Worm (Caenorhabditis elegans): Measurements from ENCODE around the gene K04F1.8.

ce11 chrV:1642768-1643167 lies 24.2 kb upstream of the K04F1.8 start:
- TF ChIP-seq lin-39 (tag; optimal IDR thresholded peaks at IDR 0.05) (no peak), nhr-28 (tag; optimal IDR thresholded peaks at IDR 0.05) (no peak), elt-2 (tag; optimal IDR thresholded peaks at IDR 0.05) (no peak), pha-4 (tag; optimal IDR thresholded peaks at IDR 0.05) (no peak), sea-2 (GFP tag; optimal IDR thresholded peaks at IDR 0.05) (no peak), unc-62 (GFP tag; optimal IDR thresholded peaks at IDR 0.05) (no peak), unc-39 (tag; optimal IDR thresholded peaks at IDR 0.05) (no peak), nhr-12 (tag; optimal IDR thresholded peaks at IDR 0.05) (no peak), ama-1 (optimal IDR thresholded peaks at IDR 0.05) (no peak), elt-1 (tag; optimal IDR thresholded peaks at IDR 0.05) (no peak), nhr-77 (tag; optimal IDR thresholded peaks at IDR 0.05) (no peak), tbx-2 (tag; optimal IDR thresholded peaks at IDR 0.05) (no peak)

Measured in whole organism, L3 larva.